Fruit fly (Drosophila melanogaster): ENCODE results near the gene CG9109.

Gene CG9109

dm6 chr2L:6037830-6038229 is 3.6 kb upstream of the CG9109 start, which contains the start of the genes CG9117 and CG31643 (continued):
- TF ChIP-seq CHES-1-like (GFP tag; optimal IDR thresholded peaks at IDR 0.05) (peak; percentile 70), pb (GFP tag; optimal IDR thresholded peaks at IDR 0.05) (no peak), CG17568 (GFP tag; optimal IDR thresholded peaks at IDR 0.05) (no peak), cwo (GFP tag; optimal IDR thresholded peaks at IDR 0.05) (peak; percentile 32), Camta (GFP tag; optimal IDR thresholded peaks at IDR 0.05) (peak; percentile 62), CG16779 (GFP tag; IDR thresholded peaks at IDR 0.05) (no peak), Dll (GFP tag; IDR thresholded peaks at IDR 0.05; ENCODE audit: partially characterized antibody) (peak; percentile 53; the same call in 1 of the 4 replicates), chn (GFP tag; optimal IDR thresholded peaks at IDR 0.05) (peak; percentile 42), CG10267 (tag; optimal IDR thresholded peaks at IDR 0.05) (peak; percentile 57), cad (GFP tag; optimal IDR thresholded peaks at IDR 0.05) (no peak), psq (GFP tag; optimal IDR thresholded peaks at IDR 0.05) (no peak), Ssrp (tag; optimal IDR thresholded peaks at IDR 0.05) (peak; percentile 4), CG10543 (GFP tag; optimal IDR thresholded peaks at IDR 0.05) (no peak), CG16863 (GFP tag; optimal IDR thresholded peaks at IDR 0.05) (peak; percentile 49), CG13624 (GFP tag; optimal IDR thresholded peaks at IDR 0.05) (peak; percentile 76), ttk (GFP tag; IDR thresholded peaks at IDR 0.05) (no peak), CG15073 (GFP tag; optimal IDR thresholded peaks at IDR 0.05) (no peak), CG30431 (GFP tag; optimal IDR thresholded peaks at IDR 0.05) (no peak), BEAF-32 (GFP tag; optimal IDR thresholded peaks at IDR 0.05) (peak; percentile 31), yki (optimal IDR thresholded peaks at IDR 0.05) (no peak), CG12744 (GFP tag; optimal IDR thresholded peaks at IDR 0.05) (peak; percentile 53), toy (GFP tag; IDR thresholded peaks at IDR 0.05) (no peak), HmgD (GFP tag; optimal IDR thresholded peaks at IDR 0.05) (no peak), CG3726 (GFP tag; IDR thresholded peaks at IDR 0.05) (no peak), CG7556 (GFP tag; optimal IDR thresholded peaks at IDR 0.05) (peak; percentile 26), dmrt99B (tag; optimal IDR thresholded peaks at IDR 0.05) (no peak), CG12104 (GFP tag; optimal IDR thresholded peaks at IDR 0.05) (peak; percentile 14), CG9609 (GFP tag; optimal IDR thresholded peaks at IDR 0.05) (peak; percentile 65), CG8944 (GFP tag; optimal IDR thresholded peaks at IDR 0.05) (peak; percentile 54), CG6813 (GFP tag; optimal IDR thresholded peaks at IDR 0.05) (no peak), amos (GFP tag; IDR thresholded peaks at IDR 0.05; ENCODE audit: partially characterized antibody) (no peak), CG7372 (GFP tag; IDR thresholded peaks at IDR 0.05) (no peak), dysf (GFP tag; IDR thresholded peaks at IDR 0.05) (0 out of 3 replicates have a peak, but pooled peaks have one; percentile 6), Hmr (GFP tag; optimal IDR thresholded peaks at IDR 0.05) (no peak), crc (GFP tag; optimal IDR thresholded peaks at IDR 0.05) (peak; percentile 4), CG15479 (GFP tag; optimal IDR thresholded peaks at IDR 0.05) (no peak), TFAM (GFP tag; optimal IDR thresholded peaks at IDR 0.05) (no peak), Dbx (GFP tag; IDR thresholded peaks at IDR 0.05) (no peak), ranshi (GFP tag; IDR thresholded peaks at IDR 0.05) (no peak), otp (GFP tag; IDR thresholded peaks at IDR 0.05) (no peak), CG2199 (GFP tag; IDR thresholded peaks at IDR 0.05) (no peak), unc-4 (GFP tag; IDR thresholded peaks at IDR 0.05; ENCODE audit: partially characterized antibody) (peak; percentile 36; the same call in 1 of the 2 replicates), gro (GFP tag; optimal IDR thresholded peaks at IDR 0.05) (peak; percentile 64), CG11696 (GFP tag; IDR thresholded peaks at IDR 0.05) (no peak), CG1647 (GFP tag; optimal IDR thresholded peaks at IDR 0.05) (no peak), ash1 (GFP tag; optimal IDR thresholded peaks at IDR 0.05) (no peak), peb (GFP tag; IDR thresholded peaks at IDR 0.05) (no peak), CG1832 (GFP tag; optimal IDR thresholded peaks at IDR 0.05) (no peak), CG42726 (GFP tag; IDR thresholded peaks at IDR 0.05; ENCODE audit: partially characterized antibody) (no peak), usp (GFP tag; optimal IDR thresholded peaks at IDR 0.05) (no peak), Neu2 (GFP tag; optimal IDR thresholded peaks at IDR 0.05; ENCODE audit: borderline replicate concordance) (no peak), Oli (tag; optimal IDR thresholded peaks at IDR 0.05) (peak; percentile 2)
